Fruit fly (Drosophila melanogaster) ovary, adult (tissue): Measurements from ENCODE around the gene plx.

Source experiments
- CG17801 ChIP-seq: fragments of 200-800 bp; optimal IDR thresholded peaks from 2 replicates; lab custom pipeline; 2019; ENCODE audit warnings: missing biosample characterization, mild to moderate bottlenecking, missing genetic modification characterization, moderate library complexity; ENCODE audit not compliant: partially characterized antibody

Gene plx

dm6 chr3R:5685269-5686048 is at the start of gene plx, which contains the start of gene Rab23:
plx (plus strand) TSS chr3R:5685855.
Rab23 (minus strand) TSS chr3R:5685434.
- TF ChIP-seq CG17801: no peak

dm6 chr3R:5636519-5637430 is 48.9 kb upstream of the plx start, which contains the start of the genes CG31548 and CG12170:
CG31548 (minus strand) TSS chr3R:5636852.
CG12170 (plus strand) TSS chr3R:5637234.
- no peak for TF ChIP-seq CG17801

dm6 chr3R:5643421-5643820 is 42.2 kb upstream of the plx start:
- TF ChIP-seq CG17801: no peak

dm6 chr3R:5647705-5648568 is 37.7 kb upstream of the plx start:
- TF ChIP-seq CG17801: no peak

dm6 chr3R:5648569-5649476 is 36.8 kb upstream of the plx start, which contains the start of the genes MTA1-like and Sec23:
MTA1-like (minus strand) TSS chr3R:5648738.
Sec23 (plus strand) TSS chr3R:5649065.
- no peak for TF ChIP-seq CG17801

dm6 chr3R:5649903-5650302 is 35.8 kb upstream of the plx start:
- no peak for TF ChIP-seq CG17801

dm6 chr3R:5653887-5654286 is 31.8 kb upstream of the plx start:
- TF ChIP-seq CG17801: no peak

- TF ChIP-seq CG17801: peak; percentile 93
Measured at dm6 chr3R:5654692-5655181, 30.9 kb upstream of the plx start, which contains the start of the genes elm and MED27. elm (minus strand) TSS chr3R:5654861. MED27 (plus strand) TSS chr3R:5655139.

dm6 chr3R:5658984-5659802 is 26.5 kb upstream of the plx start:
- no peak for TF ChIP-seq CG17801

dm6 chr3R:5659829-5660197 is 25.8 kb upstream of the plx start, which contains the start of gene CG2182:
CG2182 (minus strand) TSS chr3R:5659912.
- no peak for TF ChIP-seq CG17801

dm6 chr3R:5660198-5660893 is 25.3 kb upstream of the plx start, which contains the start of gene Wdr33:
Wdr33 (plus strand) TSS chr3R:5660635.
- TF ChIP-seq CG17801: no peak

dm6 chr3R:5668928-5669739 is 16.5 kb upstream of the plx start, which contains the start of the genes Xe7 and Atg17:
Xe7 (minus strand) TSS chr3R:5669334.
Atg17 (plus strand) TSS chr3R:5669713.
- TF ChIP-seq CG17801: peak; percentile 88
